Fruit fly (Drosophila melanogaster) whole organism, embryonic: ENCODE measurements around the gene janB.
A peak's percentile ranks its signal among the peaks of the same experiment; 100 is the strongest.

Experiments used
- Atf6 ChIP-seq: fragments of 200-800 bp; sonication (Bioruptor generic); IDR thresholded peaks from 2 replicates; pipeline ENCODE4 v1.3.6; 2022; ENCODE audit warnings: missing biosample characterization, missing genetic modification characterization
- BEAF-32 ChIP-seq: fragments of 200-800 bp; sonication (Bioruptor generic); optimal IDR thresholded peaks from 3 replicates; lab custom pipeline; 2017; ENCODE audit warnings: missing biosample characterization, missing genetic modification characterization, mild to moderate bottlenecking, moderate library complexity, missing genetic modification reagents
- CG10543 ChIP-seq: fragments of 200-800 bp; sonication (Bioruptor generic); optimal IDR thresholded peaks from 3 replicates; lab custom pipeline; 2017; ENCODE audit warnings: missing biosample characterization, mild to moderate bottlenecking, missing genetic modification characterization, moderate library complexity
- CG11695 ChIP-seq: fragments of 200-800 bp; sonication (Bioruptor generic); IDR thresholded peaks from 3 replicates; pipeline ENCODE4 v1.3.6; 2022; ENCODE audit warnings: missing biosample characterization, missing genetic modification characterization
- CG13287 ChIP-seq: fragments of 200-800 bp; sonication (Bioruptor generic); IDR thresholded peaks from 2 replicates; pipeline ENCODE4 v1.3.6; 2022; ENCODE audit warnings: missing biosample characterization, missing genetic modification characterization; ENCODE audit not compliant: partially characterized antibody
- CG14050 ChIP-seq: fragments of 200-800 bp; sonication (Bioruptor generic); IDR thresholded peaks from 3 replicates; pipeline ENCODE4 v1.3.6; 2022; ENCODE audit warnings: missing biosample characterization, missing genetic modification characterization
- CG14667 ChIP-seq: fragments of 200-800 bp; sonication (Bioruptor generic); IDR thresholded peaks from 2 replicates; pipeline ENCODE4 v1.3.6; 2022; ENCODE audit warnings: missing biosample characterization, missing genetic modification characterization
- CG14965 ChIP-seq: fragments of 200-800 bp; sonication (Bioruptor generic); optimal IDR thresholded peaks from 2 replicates; lab custom pipeline; 2016; ENCODE audit warnings: missing biosample characterization, missing genetic modification characterization, borderline replicate concordance
- CG1832 ChIP-seq: fragments of 200-800 bp; sonication (Bioruptor generic); optimal IDR thresholded peaks from 2 replicates; lab custom pipeline; 2017; ENCODE audit warnings: missing biosample characterization, mild to moderate bottlenecking, missing genetic modification characterization, inconsistent platforms
- CG2875 ChIP-seq: fragments of 200-800 bp; sonication (Bioruptor generic); optimal IDR thresholded peaks from 2 replicates; lab custom pipeline; 2017; ENCODE audit warnings: missing biosample characterization, mild to moderate bottlenecking, missing genetic modification characterization, missing genetic modification reagents
- CG30020 ChIP-seq: fragments of 200-800 bp; optimal IDR thresholded peaks from 2 replicates; lab custom pipeline; 2019; ENCODE audit warnings: missing biosample characterization, mild to moderate bottlenecking, missing genetic modification characterization, moderate library complexity
- CG32767 ChIP-seq: fragments of 200-800 bp; sonication (Bioruptor generic); IDR thresholded peaks from 2 replicates; pipeline ENCODE4 v1.3.6; 2022; ENCODE audit warnings: missing biosample characterization, missing genetic modification characterization
- CG3281 ChIP-seq: fragments of 200-800 bp; sonication (Bioruptor generic); optimal IDR thresholded peaks from 3 replicates; lab custom pipeline; 2017; ENCODE audit warnings: missing biosample characterization, mild to moderate bottlenecking, missing genetic modification characterization
- CG43689 ChIP-seq: fragments of 200-800 bp; sonication (Bioruptor generic); IDR thresholded peaks from 2 replicates; pipeline ENCODE4 v1.3.6; 2022; ENCODE audit warnings: missing biosample characterization, missing genetic modification characterization
- CG4854 ChIP-seq: fragments of 200-800 bp; sonication (Bioruptor generic); optimal IDR thresholded peaks from 2 replicates; lab custom pipeline; 2016; ENCODE audit warnings: missing biosample characterization, missing genetic modification characterization, inconsistent platforms
- CG6272 ChIP-seq: fragments of 200-800 bp; sonication (Bioruptor generic); IDR thresholded peaks from 2 replicates; pipeline ENCODE4 v1.3.6; 2022; ENCODE audit warnings: missing biosample characterization, missing genetic modification characterization
- CG6683 ChIP-seq: fragments of 200-800 bp; sonication (Bioruptor generic); optimal IDR thresholded peaks from 2 replicates; lab custom pipeline; 2017; ENCODE audit warnings: missing biosample characterization, mild to moderate bottlenecking, missing genetic modification characterization, missing genetic modification reagents
- CG6813 ChIP-seq: fragments of 200-800 bp; sonication (Bioruptor generic); optimal IDR thresholded peaks from 2 replicates; lab custom pipeline; 2017; ENCODE audit warnings: missing biosample characterization, missing genetic modification characterization, mild to moderate bottlenecking, moderate library complexity, missing genetic modification reagents
- CG7745 ChIP-seq: fragments of 200-800 bp; sonication (Bioruptor generic); optimal IDR thresholded peaks from 2 replicates; lab custom pipeline; 2018; ENCODE audit warnings: missing biosample characterization, mild to moderate bottlenecking, missing genetic modification characterization, moderate library complexity
- CG7963 ChIP-seq: fragments of 200-800 bp; sonication (Bioruptor generic); IDR thresholded peaks from 3 replicates; pipeline ENCODE4 v1.3.6; 2022; ENCODE audit warnings: missing biosample characterization, missing genetic modification characterization; ENCODE audit not compliant: partially characterized antibody
- CG8765 ChIP-seq: fragments of 200-800 bp; sonication (Bioruptor generic); IDR thresholded peaks from 2 replicates; pipeline ENCODE4 v1.3.6; 2022; ENCODE audit warnings: missing biosample characterization, missing genetic modification characterization
- Dbx ChIP-seq: fragments of 200-800 bp; sonication (Bioruptor generic); IDR thresholded peaks from 3 replicates; pipeline ENCODE4 v1.3.6; 2022; ENCODE audit warnings: missing biosample characterization, missing genetic modification characterization
- E2f1 ChIP-seq: fragments of 200-800 bp; sonication (Bioruptor generic); IDR thresholded peaks from 2 replicates; pipeline ENCODE4 v1.3.6; 2022; ENCODE audit warnings: missing biosample characterization, missing genetic modification characterization
- Fer2 ChIP-seq: fragments of 200-800 bp; sonication (Bioruptor generic); optimal IDR thresholded peaks from 2 replicates; lab custom pipeline; 2018; ENCODE audit warnings: missing biosample characterization, mild to moderate bottlenecking, missing genetic modification characterization, moderate library complexity
- Hey ChIP-seq: fragments of 200-800 bp; sonication (Bioruptor generic); optimal IDR thresholded peaks from 3 replicates; lab custom pipeline; 2018; ENCODE audit warnings: missing biosample characterization, mild to moderate bottlenecking, missing genetic modification characterization
- Hr51 ChIP-seq, 2 experiments: fragments of 200-800 bp; sonication (Bioruptor generic); optimal IDR thresholded peaks; 2 replicates in 1 of 2; 3 replicates in 1 of 2; lab custom pipeline; 2016 to 2018; ENCODE audit warnings: missing biosample characterization in 2 of 2, missing genetic modification characterization in 2 of 2, mild to moderate bottlenecking in 1 of 2, moderate library complexity in 1 of 2
- Jarid2 ChIP-seq: fragments of 200-800 bp; sonication (Bioruptor generic); optimal IDR thresholded peaks from 3 replicates; lab custom pipeline; 2017; ENCODE audit warnings: mild to moderate bottlenecking, missing biosample characterization, missing genetic modification reagents, missing genetic modification characterization
- NK7.1 ChIP-seq: fragments of 200-800 bp; sonication (Bioruptor generic); optimal IDR thresholded peaks from 3 replicates; lab custom pipeline; 2016; ENCODE audit warnings: missing biosample characterization, missing genetic modification characterization
- Nf-YB ChIP-seq: fragments of 200-800 bp; sonication (Bioruptor generic); optimal IDR thresholded peaks from 3 replicates; lab custom pipeline; 2019; ENCODE audit warnings: missing biosample characterization, mild to moderate bottlenecking, missing genetic modification characterization, moderate library complexity
- Poxn ChIP-seq: fragments of 200-800 bp; sonication (Bioruptor generic); IDR thresholded peaks from 2 replicates; pipeline ENCODE4 v1.3.6; 2022; ENCODE audit warnings: missing biosample characterization, missing genetic modification characterization
- Side ChIP-seq: fragments of 200-800 bp; sonication (Bioruptor generic); optimal IDR thresholded peaks from 2 replicates; lab custom pipeline; 2016; ENCODE audit warnings: missing biosample characterization, missing genetic modification characterization
- Sox100B ChIP-seq: fragments of 200-800 bp; sonication (Bioruptor generic); optimal IDR thresholded peaks from 3 replicates; lab custom pipeline; 2018; ENCODE audit warnings: missing biosample characterization, mild to moderate bottlenecking, missing genetic modification characterization
- Usf ChIP-seq: fragments of 200-800 bp; sonication (Bioruptor generic); optimal IDR thresholded peaks from 2 replicates; lab custom pipeline; 2017; ENCODE audit warnings: missing genotype, missing biosample characterization, missing genetic modification characterization
- Xrp1 ChIP-seq: fragments of 200-800 bp; sonication (Bioruptor generic); IDR thresholded peaks from 2 replicates; pipeline ENCODE4 v1.3.6; 2022; ENCODE audit warnings: missing biosample characterization, missing genetic modification characterization
- ac ChIP-seq: fragments of 200-800 bp; sonication (Bioruptor generic); optimal IDR thresholded peaks from 3 replicates; lab custom pipeline; 2017; ENCODE audit warnings: missing biosample characterization, mild to moderate bottlenecking, missing genetic modification characterization
- ap ChIP-seq: fragments of 200-800 bp; sonication (Bioruptor generic); IDR thresholded peaks from 2 replicates; pipeline ENCODE4 v1.3.6; 2022; ENCODE audit warnings: missing biosample characterization, missing genetic modification characterization
- bab2 ChIP-seq: fragments of 200-800 bp; sonication (Bioruptor generic); optimal IDR thresholded peaks from 2 replicates; lab custom pipeline; 2016; ENCODE audit warnings: missing biosample characterization, missing genetic modification characterization
- corto ChIP-seq: fragments of 200-800 bp; sonication (Bioruptor generic); optimal IDR thresholded peaks from 2 replicates; lab custom pipeline; 2016; ENCODE audit warnings: missing biosample characterization, mild to moderate bottlenecking, missing genetic modification characterization, moderate library complexity
- dmrt11E ChIP-seq: fragments of 200-800 bp; sonication (Bioruptor generic); optimal IDR thresholded peaks from 3 replicates; lab custom pipeline; 2018; ENCODE audit warnings: missing biosample characterization, mild to moderate bottlenecking, missing genetic modification characterization, moderate library complexity
- dmrt99B ChIP-seq: fragments of 200-800 bp; sonication (Bioruptor generic); optimal IDR thresholded peaks from 2 replicates; lab custom pipeline; 2018; ENCODE audit warnings: missing biosample characterization, mild to moderate bottlenecking, missing genetic modification characterization, moderate library complexity
- eve ChIP-seq, 2 experiments: fragments of >200 bp; optimal IDR thresholded peaks; 2 replicates each; lab custom pipeline; 2017; ENCODE audit warnings: missing biosample characterization in 2 of 2, missing genetic modification characterization in 2 of 2
- eyg ChIP-seq: fragments of 200-800 bp; sonication (Bioruptor generic); optimal IDR thresholded peaks from 3 replicates; lab custom pipeline; 2016; ENCODE audit warnings: missing biosample characterization, missing genetic modification characterization
- fd102C ChIP-seq: fragments of 200-800 bp; sonication (Bioruptor generic); optimal IDR thresholded peaks from 2 replicates; lab custom pipeline; 2018; ENCODE audit warnings: missing biosample characterization, mild to moderate bottlenecking, missing genetic modification characterization, moderate library complexity
- gce ChIP-seq: fragments of 200-800 bp; sonication (Bioruptor generic); IDR thresholded peaks from 3 replicates; pipeline ENCODE4 v1.3.6; 2022; ENCODE audit warnings: missing biosample characterization, missing genetic modification characterization
- lab ChIP-seq: fragments of 200-800 bp; sonication (Bioruptor generic); optimal IDR thresholded peaks from 3 replicates; lab custom pipeline; 2017; ENCODE audit warnings: missing biosample characterization, missing genetic modification characterization, mild to moderate bottlenecking, moderate library complexity, missing genetic modification reagents
- otp ChIP-seq: fragments of 200-800 bp; sonication (Bioruptor generic); IDR thresholded peaks from 3 replicates; pipeline ENCODE4, ENCODE4 v1.3.6; 2022; ENCODE audit warnings: missing biosample characterization, missing genetic modification characterization
- pfk ChIP-seq: fragments of 200-800 bp; sonication (Bioruptor generic); optimal IDR thresholded peaks from 2 replicates; lab custom pipeline; 2018; ENCODE audit warnings: missing biosample characterization, mild to moderate bottlenecking, missing genetic modification characterization, moderate library complexity
- phol ChIP-seq: fragments of 200-800 bp; sonication (Bioruptor generic); optimal IDR thresholded peaks from 3 replicates; lab custom pipeline; 2018; ENCODE audit warnings: missing biosample characterization, mild to moderate bottlenecking, missing genetic modification characterization, moderate library complexity
- ssp ChIP-seq: fragments of 200-800 bp; sonication (Bioruptor generic); IDR thresholded peaks from 2 replicates; pipeline ENCODE4 v1.3.6; 2022; ENCODE audit warnings: missing biosample characterization, missing genetic modification characterization
- vvl ChIP-seq: fragments of 200-800 bp; sonication (Bioruptor generic); IDR thresholded peaks from 2 replicates; pipeline ENCODE4 v1.3.6; 2022; ENCODE audit warnings: missing biosample characterization, missing genetic modification characterization
- zfh2 ChIP-seq: fragments of 200-800 bp; sonication (Bioruptor generic); optimal IDR thresholded peaks from 2 replicates; lab custom pipeline; 2016; ENCODE audit warnings: missing biosample characterization, missing genetic modification characterization

Gene janB

dm6 chr3R:30022452-30023028 lies 16.0 kb downstream of the janB start, which contains the start of the genes RpS28a and Axn (continued):
- TF ChIP-seq Sox100B (GFP tag; lab: Kevin White, UChicago) (no peak), CG30020 (tag; lab: Kevin White, UChicago) (no peak), CG32767 (GFP tag; lab: Robert Waterston, UW) (no peak), ap (GFP tag; lab: Robert Waterston, UW) (no peak), Jarid2 (GFP tag; lab: Kevin White, UChicago) (no peak), CG10543 (GFP tag; lab: Kevin White, UChicago) (no peak), CG3281 (GFP tag; lab: Kevin White, UChicago) (no peak), CG8765 (GFP tag; lab: Robert Waterston, UW) (no peak), otp (GFP tag; lab: Robert Waterston, UW) (no peak), ssp (no peak), Nf-YB (GFP tag; lab: Kevin White, UChicago) (no peak), CG14667 (GFP tag; lab: Robert Waterston, UW) (no peak), CG13287 (peak; percentile 57), CG43689 (GFP tag; lab: Robert Waterston, UW) (no peak), CG4854 (no peak), eve (GFP tag; optimal IDR thresholded peaks at IDR 0.05; lab: Kevin White, UChicago) (no peak), phol (tag; lab: Kevin White, UChicago) (peak; percentile 37), CG11695 (GFP tag; lab: Robert Waterston, UW) (no peak), E2f1 (no peak), pfk (GFP tag; lab: Kevin White, UChicago) (no peak), vvl (GFP tag; lab: Robert Waterston, UW) (no peak), dmrt11E (tag; lab: Kevin White, UChicago) (peak; percentile 0), CG1832 (GFP tag; lab: Kevin White, UChicago) (no peak), Usf (GFP tag; lab: Kevin White, UChicago) (no peak), CG6683 (no peak), zfh2 (GFP tag; lab: Kevin White, UChicago) (no peak), corto (GFP tag; lab: Kevin White, UChicago) (no peak), CG14050 (no peak), CG14965 (no peak), Hr51 (GFP tag; optimal IDR thresholded peaks at IDR 0.05; lab: Kevin White, UChicago) (no peak), eyg (GFP tag; lab: Kevin White, UChicago) (no peak), Xrp1 (GFP tag; lab: Robert Waterston, UW) (no peak), dmrt99B (tag; lab: Kevin White, UChicago) (no peak), ac (GFP tag; lab: Kevin White, UChicago) (no peak), lab (GFP tag; lab: Kevin White, UChicago) (no peak), Fer2 (tag; lab: Kevin White, UChicago) (no peak), Dbx (GFP tag; lab: Robert Waterston, UW) (no peak), CG7745 (tag; lab: Kevin White, UChicago) (no peak), Atf6 (GFP tag; lab: Robert Waterston, UW) (no peak), Poxn (no peak), Hey (no peak), CG6272 (GFP tag; lab: Robert Waterston, UW) (no peak), BEAF-32 (GFP tag; lab: Kevin White, UChicago) (no peak), CG6813 (GFP tag; lab: Kevin White, UChicago) (no peak), NK7.1 (GFP tag; lab: Kevin White, UChicago) (no peak), Side (GFP tag; lab: Kevin White, UChicago) (no peak), CG7963 (GFP tag; lab: Robert Waterston, UW) (no peak), gce (GFP tag; lab: Robert Waterston, UW) (no peak), bab2 (GFP tag; lab: Kevin White, UChicago) (peak; percentile 18), fd102C (GFP tag; lab: Kevin White, UChicago) (no peak), CG2875 (GFP tag; lab: Kevin White, UChicago) (no peak)
